Fruit fly (Drosophila melanogaster): ENCODE results near the gene p38a.
A peak's percentile ranks its signal among the peaks of the same experiment; 100 is the strongest.

Gene p38a

DNA sequence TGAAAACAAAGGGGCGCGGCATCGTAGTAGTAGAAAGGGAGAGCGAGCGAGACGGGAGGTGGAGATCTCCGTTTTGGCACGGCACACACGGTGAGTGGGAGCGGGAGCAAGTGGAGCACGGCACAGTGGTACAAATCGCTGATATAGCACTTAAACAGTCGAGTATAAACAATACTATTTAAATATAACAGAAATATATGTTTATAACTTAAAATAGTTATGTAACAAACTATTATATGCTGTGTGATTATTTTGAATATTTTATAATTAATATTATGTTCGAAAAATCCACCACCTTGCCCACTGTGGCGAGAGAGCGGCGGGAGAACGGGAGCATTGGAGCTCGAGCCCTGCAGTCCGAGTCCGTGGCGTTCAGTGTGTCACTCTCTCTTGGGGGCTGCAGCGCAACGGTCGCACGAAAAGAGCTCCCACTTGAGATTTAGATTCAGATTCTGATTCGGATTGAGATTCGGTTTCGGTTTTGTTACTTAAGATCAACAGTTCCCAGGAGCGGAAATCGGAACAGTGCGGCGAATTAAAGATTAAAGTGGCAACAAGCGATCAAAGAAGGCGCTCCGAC lies 11.0 kb downstream of the p38a start, which contains the start of gene Kal1 (continued):
- no peak for TF ChIP-seq Atf3 (GFP tag; optimal IDR thresholded peaks at IDR 0.05)
- TF ChIP-seq CG8478 (optimal IDR thresholded peaks at IDR 0.05) = no peak
- TF ChIP-seq CG18262 (tag; optimal IDR thresholded peaks at IDR 0.05) = peak; percentile 96
- peak; percentile 50 for TF ChIP-seq CG7987 (GFP tag; optimal IDR thresholded peaks at IDR 0.05)
- peak; percentile 11 for TF ChIP-seq Side (GFP tag; optimal IDR thresholded peaks at IDR 0.05)
- no peak for TF ChIP-seq crc (GFP tag; optimal IDR thresholded peaks at IDR 0.05)
- TF ChIP-seq onecut (GFP tag; IDR thresholded peaks at IDR 0.05) = peak; percentile 87
- TF ChIP-seq CG18764 (GFP tag; optimal IDR thresholded peaks at IDR 0.05) = peak; percentile 81
- peak; percentile 95 for TF ChIP-seq CG17829 (tag; optimal IDR thresholded peaks at IDR 0.05)
- peak; percentile 88 for TF ChIP-seq CG1603 (tag; optimal IDR thresholded peaks at IDR 0.05)
- TF ChIP-seq pita (GFP tag; optimal IDR thresholded peaks at IDR 0.05) = no peak
- TF ChIP-seq CG6791 (GFP tag; IDR thresholded peaks at IDR 0.05; ENCODE audit: partially characterized antibody) = no peak
- TF ChIP-seq Optix (GFP tag; IDR thresholded peaks at IDR 0.05) = peak; percentile 90
- peak; percentile 9 for TF ChIP-seq slou (GFP tag; optimal IDR thresholded peaks at IDR 0.05)
- peak; percentile 58 for TF ChIP-seq kni (GFP tag; optimal IDR thresholded peaks at IDR 0.05)
- no peak for TF ChIP-seq CkIIα-i1 (GFP tag; IDR thresholded peaks at IDR 0.05)
- peak; percentile 80 for TF ChIP-seq B-H1 (GFP tag; IDR thresholded peaks at IDR 0.05)
- peak; percentile 97 for TF ChIP-seq so (GFP tag; IDR thresholded peaks at IDR 0.05)
- peak; percentile 25 for TF ChIP-seq CG3995 (GFP tag; optimal IDR thresholded peaks at IDR 0.05)
- TF ChIP-seq CG10565 (GFP tag; optimal IDR thresholded peaks at IDR 0.05) = peak; percentile 5
- no peak for TF ChIP-seq CG3838 (GFP tag; optimal IDR thresholded peaks at IDR 0.05)
- TF ChIP-seq Taf1 (GFP tag; IDR thresholded peaks at IDR 0.05) = peak; percentile 53; the same call in 1 of the 2 replicates
- peak; percentile 95 for TF ChIP-seq CG13424 (tag; optimal IDR thresholded peaks at IDR 0.05)
- TF ChIP-seq wdn (GFP tag; IDR thresholded peaks at IDR 0.05) = peak; percentile 64; the same call in 1 of the 2 replicates
- peak; percentile 90 for TF ChIP-seq sob (GFP tag; IDR thresholded peaks at IDR 0.05)
- TF ChIP-seq D19A (tag; optimal IDR thresholded peaks at IDR 0.05) = peak; percentile 93
- TF ChIP-seq CG9876 (GFP tag; optimal IDR thresholded peaks at IDR 0.05) = no peak
- peak; percentile 78 for TF ChIP-seq E2f2 (GFP tag; IDR thresholded peaks at IDR 0.05)
- peak; percentile 96 for TF ChIP-seq CG17359 (tag; optimal IDR thresholded peaks at IDR 0.05)
- no peak for TF ChIP-seq Dip3 (GFP tag; optimal IDR thresholded peaks at IDR 0.05)
- peak; percentile 70; the same call in 2 of the 4 replicates for TF ChIP-seq Gug (GFP tag; IDR thresholded peaks at IDR 0.05)
- peak; percentile 90 for TF ChIP-seq sisA (GFP tag; IDR thresholded peaks at IDR 0.05)
- TF ChIP-seq CG10366 (GFP tag; IDR thresholded peaks at IDR 0.05) = peak; percentile 92
- TF ChIP-seq CG9797 (GFP tag; optimal IDR thresholded peaks at IDR 0.05) = peak; percentile 46
- TF ChIP-seq CG4404 (GFP tag; IDR thresholded peaks at IDR 0.05) = peak; percentile 63
- TF ChIP-seq CG11504 (tag; optimal IDR thresholded peaks at IDR 0.05) = peak; percentile 95
- peak; percentile 88 for TF ChIP-seq twi (tag; optimal IDR thresholded peaks at IDR 0.05)
- TF ChIP-seq CG12219 (GFP tag; optimal IDR thresholded peaks at IDR 0.05) = peak; percentile 93
- no peak for TF ChIP-seq CG12236 (GFP tag; optimal IDR thresholded peaks at IDR 0.05)
- peak; percentile 90 for TF ChIP-seq H15 (GFP tag; IDR thresholded peaks at IDR 0.05)
- no peak for TF ChIP-seq Dfd (GFP tag; optimal IDR thresholded peaks at IDR 0.05)
- TF ChIP-seq CG7357 (GFP tag; IDR thresholded peaks at IDR 0.05) = peak; percentile 76
- TF ChIP-seq CG8388 (GFP tag; optimal IDR thresholded peaks at IDR 0.05) = peak; percentile 95
- TF ChIP-seq Aef1 (GFP tag; IDR thresholded peaks at IDR 0.05) = peak; percentile 82
- peak; percentile 20 for TF ChIP-seq Atf-2 (GFP tag; optimal IDR thresholded peaks at IDR 0.05)
- peak; percentile 81 for TF ChIP-seq CG14667 (GFP tag; IDR thresholded peaks at IDR 0.05)
- peak; percentile 92 for TF ChIP-seq CG2678 (tag; optimal IDR thresholded peaks at IDR 0.05)
- peak; percentile 91 for TF ChIP-seq CG10209 (GFP tag; optimal IDR thresholded peaks at IDR 0.05)
- no peak for TF ChIP-seq jumu (GFP tag; optimal IDR thresholded peaks at IDR 0.05)
- TF ChIP-seq disco-r (GFP tag; optimal IDR thresholded peaks at IDR 0.05) = no peak
- TF ChIP-seq CG6654 (GFP tag; optimal IDR thresholded peaks at IDR 0.05) = peak; percentile 73
- peak; percentile 87 for TF ChIP-seq CG10431 (GFP tag; optimal IDR thresholded peaks at IDR 0.05)
